Worm (Caenorhabditis elegans): ENCODE measurements around the gene clk-1.

clk-1 gene

ce11 chrIII:5233140-5233539, 44.6 kb upstream of the clk-1 start:
- peak; percentile 15 for TF ChIP-seq rnt-1 (tag; optimal IDR thresholded peaks at IDR 0.05)
- peak in 1 of 3 experiments; percentile 20 for TF ChIP-seq dpl-1 (GFP tag; optimal IDR thresholded peaks at IDR 0.05)
- TF ChIP-seq ceh-90 (tag; optimal IDR thresholded peaks at IDR 0.05) = no peak

ce11 chrIII:5234312-5234711, 43.4 kb upstream of the clk-1 start, which contains the start of gene mrps-26:
TSS of gene mrps-26 (plus strand) at chrIII:5234612.
- TF ChIP-seq blmp-1 (tag; optimal IDR thresholded peaks at IDR 0.05) (no peak), efl-1 (optimal IDR thresholded peaks at IDR 0.05) (no peak), efl-1 (GFP tag; optimal IDR thresholded peaks at IDR 0.05 in 1 of 2) (no peak), lin-13 (GFP tag; optimal IDR thresholded peaks at IDR 0.05) (no peak), zip-4 (GFP tag; optimal IDR thresholded peaks at IDR 0.05) (no peak), hpl-2 (GFP tag; optimal IDR thresholded peaks at IDR 0.05) (no peak), fkh-8 (tag; optimal IDR thresholded peaks at IDR 0.05) (no peak), ets-5 (GFP tag; IDR thresholded peaks at IDR 0.05) (no peak), swsn-7 (tag; optimal IDR thresholded peaks at IDR 0.05) (no peak), pqm-1 (tag; optimal IDR thresholded peaks at IDR 0.05) (no peak)

- TF ChIP-seq fos-1 (tag; optimal IDR thresholded peaks at IDR 0.05) = no peak
- no peak for TF ChIP-seq rnt-1 (tag; optimal IDR thresholded peaks at IDR 0.05)
- peak; percentile 33 for TF ChIP-seq nhr-85 (tag)
- TF ChIP-seq lir-3 (tag; optimal IDR thresholded peaks at IDR 0.05; ENCODE audit: poor library complexity) = no peak
- no peak for TF ChIP-seq nhr-28 (tag; optimal IDR thresholded peaks at IDR 0.05)
- no peak for TF ChIP-seq F16B12.6 (tag; optimal IDR thresholded peaks at IDR 0.05)
- TF ChIP-seq snu-23 (GFP tag; optimal IDR thresholded peaks at IDR 0.05) = no peak
- no peak for TF ChIP-seq ceh-88 (GFP tag; IDR thresholded peaks at IDR 0.05)
Measured at ce11 chrIII:5236104-5236503, 41.6 kb upstream of the clk-1 start, which contains the start of gene prx-10. TSS of gene prx-10 (plus strand) at chrIII:5236404.

- no peak for TF ChIP-seq efl-1 (optimal IDR thresholded peaks at IDR 0.05)
- TF ChIP-seq efl-1 (GFP tag; optimal IDR thresholded peaks at IDR 0.05 in 1 of 2) = peak in 1 of 2 experiments; percentile 77
- TF ChIP-seq elt-2 (tag; optimal IDR thresholded peaks at IDR 0.05) = no peak
Measured at ce11 chrIII:5241854-5242253, 35.8 kb upstream of the clk-1 start.

ce11 chrIII:5244539-5244938, 33.2 kb upstream of the clk-1 start, which contains the start of gene cnd-1:
TSS of gene cnd-1 (minus strand) at chrIII:5244639.
- no peak for TF ChIP-seq nhr-77 (tag; optimal IDR thresholded peaks at IDR 0.05)
- no peak for TF ChIP-seq egl-27 (tag; optimal IDR thresholded peaks at IDR 0.05)
- TF ChIP-seq dsc-1 (tag; optimal IDR thresholded peaks at IDR 0.05) = no peak
- TF ChIP-seq snu-23 (GFP tag; optimal IDR thresholded peaks at IDR 0.05) = no peak
- TF ChIP-seq ces-1 (GFP tag; optimal IDR thresholded peaks at IDR 0.05) = no peak

ce11 chrIII:5245067-5245466, 32.6 kb upstream of the clk-1 start:
- TF ChIP-seq sup-37 (GFP tag; optimal IDR thresholded peaks at IDR 0.05) (no peak), isw-1 (GFP tag; IDR thresholded peaks at IDR 0.05) (no peak), ztf-4 (tag; optimal IDR thresholded peaks at IDR 0.05) (no peak), hlh-4 (tag; optimal IDR thresholded peaks at IDR 0.05) (no peak), swsn-7 (tag; optimal IDR thresholded peaks at IDR 0.05) (no peak), fos-1 (tag; optimal IDR thresholded peaks at IDR 0.05) (no peak), nhr-11 (tag; optimal IDR thresholded peaks at IDR 0.05) (no peak), skn-1 (tag; optimal IDR thresholded peaks at IDR 0.05) (no peak), sptf-1 (tag; optimal IDR thresholded peaks at IDR 0.05) (no peak), efl-3 (GFP tag; optimal IDR thresholded peaks at IDR 0.05) (no peak), snpc-4 (tag; optimal IDR thresholded peaks at IDR 0.05) (no peak), ceh-8 (GFP tag; optimal IDR thresholded peaks at IDR 0.05) (no peak), blmp-1 (tag; optimal IDR thresholded peaks at IDR 0.05) (no peak)

All from whole organism, L1 larva.